Fruit fly (Drosophila melanogaster) whole organism: ENCODE results near the gene CG33483.

Experiments used
- CG8478 ChIP-seq: fragments of >200 bp; optimal IDR thresholded peaks from 2 replicates; lab custom pipeline; 2018; ENCODE audit warnings: inconsistent platforms
- Dll ChIP-seq: fragments of >200 bp; optimal IDR thresholded peaks from 2 replicates; lab custom pipeline; 2017
- EcR ChIP-seq, 2 experiments: fragments of >200 bp; optimal IDR thresholded peaks; 2 replicates each; lab custom pipeline; 2017; ENCODE audit warnings: missing biosample characterization in 2 of 2, missing genetic modification characterization in 2 of 2, missing genetic modification reagents in 2 of 2
- pan ChIP-seq: fragments of >200 bp; optimal IDR thresholded peaks from 2 replicates; lab custom pipeline; 2017
- psq ChIP-seq: fragments of >200 bp; optimal IDR thresholded peaks from 2 replicates; lab custom pipeline; 2017
- usp ChIP-seq: fragments of >200 bp; optimal IDR thresholded peaks from 2 replicates; lab custom pipeline; 2017; ENCODE audit warnings: missing biosample characterization, missing genetic modification characterization, mixed read lengths

DNA sequence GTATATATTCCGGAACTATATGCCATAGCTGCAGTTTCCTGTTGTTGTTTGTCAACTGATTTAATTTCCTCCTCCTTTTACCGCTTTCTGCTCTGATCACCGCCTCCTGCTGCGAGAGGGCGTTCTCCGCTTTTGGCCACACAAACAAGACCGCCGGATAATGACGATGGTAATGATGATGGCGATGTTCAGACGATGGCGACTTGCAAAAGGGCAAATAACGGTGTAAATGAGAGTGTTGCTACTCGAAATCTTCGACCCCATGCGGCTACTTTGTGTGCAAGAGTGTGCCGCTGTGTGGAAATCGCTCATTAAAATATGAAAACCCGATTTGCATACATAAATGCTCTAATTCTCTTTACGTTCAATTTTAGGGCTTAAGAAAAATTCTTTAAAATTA is 36.1 kb downstream of the CG33483 start:
- TF ChIP-seq Dll (lab: Kevin White, UChicago) (no peak), EcR (GFP tag; optimal IDR thresholded peaks at IDR 0.05; lab: Kevin White, UChicago) (no peak), pan (lab: Kevin White, UChicago) (no peak), CG8478 (lab: Kevin White, UChicago) (no peak), usp (GFP tag; lab: Kevin White, UChicago) (no peak), psq (lab: Kevin White, UChicago) (no peak)
